Worm (Caenorhabditis elegans) whole organism, L3 larva: ENCODE results near the gene cpna-2.

Source experiments
- aly-2 ChIP-seq: fragments of 150-350 bp; optimal IDR thresholded peaks from 2 replicates; lab custom pipeline; 2014; ENCODE audit warnings: missing biosample characterization, missing genetic modification characterization
- egl-27 ChIP-seq: sonication (generic microtip); optimal IDR thresholded peaks from 4 replicates; lab custom pipeline; 2017; ENCODE audit warnings: missing biosample characterization, missing genetic modification reagents, missing genetic modification characterization
- elt-1 ChIP-seq: fragments of 150-350 bp; optimal IDR thresholded peaks from 2 replicates; lab custom pipeline; 2014; ENCODE audit warnings: missing biosample characterization, missing genetic modification characterization
- hmg-11 ChIP-seq: sonication (generic microtip); optimal IDR thresholded peaks from 2 replicates; lab custom pipeline; 2016; ENCODE audit warnings: missing genetic modification characterization, missing compliant biosample characterization
- nhr-12 ChIP-seq: fragments of 150-350 bp; optimal IDR thresholded peaks from 2 replicates; lab custom pipeline; 2014; ENCODE audit warnings: missing biosample characterization, missing genetic modification characterization
- nhr-76 ChIP-seq: fragments of 150-350 bp; sonication (generic microtip); optimal IDR thresholded peaks from 5 replicates; lab custom pipeline; 2014; ENCODE audit warnings: missing biosample characterization, missing genetic modification characterization
- tbx-2 ChIP-seq: sonication (generic microtip); optimal IDR thresholded peaks from 2 replicates; lab custom pipeline; 2016; ENCODE audit warnings: mild to moderate bottlenecking, missing genetic modification characterization, missing compliant biosample characterization
- zag-1 ChIP-seq: fragments of 150-350 bp; optimal IDR thresholded peaks from 2 replicates; lab custom pipeline; 2014; ENCODE audit warnings: missing biosample characterization, missing genetic modification characterization

ce11 chrII:7704387-7704786, 20.3 kb upstream of the cpna-2 start:
- TF ChIP-seq egl-27 (tag; lab: Kevin White, UChicago) (no peak), tbx-2 (tag; lab: Kevin White, UChicago) (no peak), nhr-76 (tag; lab: Kevin White, UChicago) (no peak), hmg-11 (no peak), zag-1 (no peak), elt-1 (tag; lab: Kevin White, UChicago) (no peak), aly-2 (no peak), nhr-12 (tag; lab: Kevin White, UChicago) (no peak)
